Fruit fly (Drosophila melanogaster) S2 (cell line): Measurements from ENCODE around the gene CG10116.

ENCODE experiments used
- CG8478 ChIP-seq: fragments of >200 bp; optimal IDR thresholded peaks from 2 replicates; lab custom pipeline; 2018
- CTCF ChIP-seq, 2 experiments: fragments of >200 bp; optimal IDR thresholded peaks; 2 replicates each; lab custom pipeline; 2018

DNA sequence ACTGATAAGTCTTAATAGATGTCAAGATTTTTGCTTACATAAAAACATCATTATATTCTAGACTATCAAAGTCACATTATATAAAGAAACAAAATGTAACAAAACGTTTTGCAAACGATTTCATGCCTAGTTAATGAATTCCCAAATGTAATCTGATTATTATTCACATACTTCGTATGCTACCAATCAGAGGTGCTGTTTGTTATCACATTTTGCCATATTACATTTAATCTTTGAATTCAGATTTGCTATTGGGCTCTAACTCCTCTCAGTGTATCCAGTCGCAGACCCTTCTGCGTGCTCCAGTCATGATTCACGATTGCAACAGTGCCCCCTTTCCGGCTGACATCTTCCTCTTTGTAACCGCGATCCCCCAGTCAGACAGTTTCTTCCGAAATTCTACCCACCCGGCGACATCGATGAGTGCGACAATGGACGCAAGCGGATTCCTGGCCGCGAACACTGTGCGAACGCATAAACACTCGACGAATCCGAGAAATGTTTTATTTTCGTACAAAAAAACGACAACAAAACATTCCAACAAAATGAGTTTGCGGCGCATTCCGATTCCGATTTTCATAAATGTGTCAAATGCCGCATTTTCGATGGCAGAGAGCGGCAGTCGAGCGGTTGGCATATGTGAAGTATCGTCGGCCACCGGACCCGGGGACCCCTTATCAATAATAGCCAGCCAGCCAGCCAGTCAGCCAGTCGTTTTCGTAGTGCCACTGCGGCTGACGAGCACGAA, 31.3 kb upstream of the CG10116 start:
- TF ChIP-seq CTCF (optimal IDR thresholded peaks at IDR 0.05; lab: Kevin White, UChicago) (no peak), CG8478 (no peak)
